Worm (Caenorhabditis elegans): Measurements from ENCODE around the gene F19G12.9.

DNA sequence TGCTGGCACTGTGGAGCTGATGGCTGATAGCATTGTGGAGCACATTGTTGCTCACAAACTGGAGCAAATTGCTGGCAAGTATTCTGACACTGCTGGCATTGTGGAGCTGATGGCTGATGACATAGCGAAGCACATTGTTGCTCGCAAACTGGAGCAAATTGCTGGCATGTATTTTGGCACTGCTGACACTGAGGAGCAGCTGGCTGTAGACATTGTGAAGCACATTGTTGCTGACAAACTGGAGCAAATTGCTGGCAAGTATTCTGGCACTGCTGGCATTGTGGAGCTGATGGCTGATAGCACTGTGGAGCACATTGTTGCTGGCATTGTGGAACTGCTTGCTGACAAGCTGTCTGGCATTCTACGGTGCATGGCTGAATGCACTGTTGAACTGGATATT, 9.8 kb upstream of the F19G12.9 start:
- no peak for TF ChIP-seq tbx-37 (GFP tag; conservative IDR thresholded peaks at IDR 0.05)
- no peak for TF ChIP-seq ceh-36 (tag; optimal IDR thresholded peaks at IDR 0.05)
- TF ChIP-seq flt-1 (GFP tag; IDR thresholded peaks at IDR 0.05): no peak
- no peak for TF ChIP-seq ama-1 (optimal IDR thresholded peaks at IDR 0.05)
- TF ChIP-seq hnd-1 (tag; optimal IDR thresholded peaks at IDR 0.05): no peak
- no peak for TF ChIP-seq sea-1 (GFP tag; conservative IDR thresholded peaks at IDR 0.05)
- TF ChIP-seq pes-1 (GFP tag; IDR thresholded peaks at IDR 0.05): no peak
- TF ChIP-seq ets-7 (tag; optimal IDR thresholded peaks at IDR 0.05): no peak
- no peak for TF ChIP-seq hmbx-1 (tag; optimal IDR thresholded peaks at IDR 0.05)
- TF ChIP-seq aly-1 (tag; optimal IDR thresholded peaks at IDR 0.05): no peak
- no peak for TF ChIP-seq hmg-4 (GFP tag; optimal IDR thresholded peaks at IDR 0.05)
- TF ChIP-seq tbx-11 (GFP tag; IDR thresholded peaks at IDR 0.05): no peak
- TF ChIP-seq F13C5.2 (tag; optimal IDR thresholded peaks at IDR 0.05): no peak
- TF ChIP-seq scrt-1 (GFP tag; IDR thresholded peaks at IDR 0.05): no peak

Measured in whole organism, early embryonic.